Worm (Caenorhabditis elegans): ENCODE data around the gene cdk-11.2.

Gene cdk-11.2

DNA sequence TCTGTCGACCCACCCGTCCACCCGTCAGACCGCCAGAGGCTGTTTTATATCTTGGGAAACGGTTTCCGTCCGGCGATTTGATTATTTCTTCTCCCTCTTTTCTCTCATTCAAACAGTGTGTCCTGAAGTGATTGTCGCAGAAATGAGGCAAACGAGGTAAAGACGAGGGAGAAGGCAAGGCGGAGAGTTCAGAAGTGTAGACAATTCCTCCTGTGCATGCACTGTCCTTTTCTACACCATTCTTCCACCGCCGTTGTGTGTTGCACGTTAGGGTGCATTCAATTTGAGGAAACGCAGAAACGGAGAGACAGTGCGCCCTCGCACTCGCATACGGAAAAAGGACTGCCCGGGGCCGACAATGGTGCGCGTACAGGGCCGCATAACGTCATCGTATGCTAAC lies 23.9 kb downstream of the cdk-11.2 start:
- TF ChIP-seq elt-2 (tag; optimal IDR thresholded peaks at IDR 0.05) (peak; percentile 9), nhr-23 (tag; optimal IDR thresholded peaks at IDR 0.05) (peak; percentile 30), lsy-12 (tag; optimal IDR thresholded peaks at IDR 0.05) (peak; percentile 67), pha-4 (tag; optimal IDR thresholded peaks at IDR 0.05) (peak; percentile 5), mdl-1 (tag; optimal IDR thresholded peaks at IDR 0.05) (no peak), jun-1 (tag; optimal IDR thresholded peaks at IDR 0.05) (peak; percentile 41)

DNA sequence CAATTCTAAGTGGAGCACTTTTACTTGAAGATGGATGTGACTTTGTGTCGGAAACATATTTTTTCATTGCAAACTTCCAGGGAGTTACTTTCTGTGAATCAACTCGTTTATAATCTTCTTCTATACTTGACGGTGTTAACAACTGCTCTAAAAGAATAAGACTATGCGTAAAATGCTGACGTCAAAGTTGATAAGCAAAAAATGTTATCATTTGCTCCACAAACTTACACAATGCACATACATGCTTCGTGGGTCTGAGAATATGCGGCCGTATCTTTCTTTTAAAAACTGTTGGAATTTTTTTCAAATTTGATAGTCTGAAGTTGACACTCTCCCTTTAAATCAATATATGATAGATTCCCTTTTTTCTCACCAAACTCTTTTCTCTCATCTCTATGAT lies 24.4 kb downstream of the cdk-11.2 start:
- TF ChIP-seq pha-4 (tag; optimal IDR thresholded peaks at IDR 0.05) (no peak), elt-2 (tag; optimal IDR thresholded peaks at IDR 0.05) (peak; percentile 70)

DNA sequence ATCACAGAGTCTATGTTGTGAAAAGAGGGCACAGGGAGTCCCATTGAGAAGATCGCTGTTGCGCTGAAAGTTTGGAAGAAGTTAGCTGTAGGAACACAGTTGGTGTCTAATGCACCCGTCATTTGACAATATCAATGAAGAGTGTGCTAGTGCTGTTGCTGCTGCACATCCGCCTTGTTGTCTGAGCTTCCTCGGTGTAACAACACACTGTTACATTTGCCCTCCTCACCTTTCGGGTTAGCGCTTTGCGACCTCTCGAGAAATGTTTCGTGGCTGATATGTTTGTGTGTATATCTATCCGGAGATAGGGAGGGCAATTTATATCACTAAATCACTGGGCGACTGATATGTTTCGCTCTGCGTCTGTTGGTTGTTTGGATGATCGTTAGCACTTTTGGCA lies 25.3 kb downstream of the cdk-11.2 start:
- TF ChIP-seq snpc-4 (tag; optimal IDR thresholded peaks at IDR 0.05) (no peak), daf-12 (tag; optimal IDR thresholded peaks at IDR 0.05) (no peak), elt-2 (tag; optimal IDR thresholded peaks at IDR 0.05) (peak; percentile 34), nfya-1 (tag; optimal IDR thresholded peaks at IDR 0.05; ENCODE audit: insufficient read depth) (peak; percentile 39), nhr-12 (tag; optimal IDR thresholded peaks at IDR 0.05) (no peak), nhr-76 (tag; optimal IDR thresholded peaks at IDR 0.05) (no peak)

DNA sequence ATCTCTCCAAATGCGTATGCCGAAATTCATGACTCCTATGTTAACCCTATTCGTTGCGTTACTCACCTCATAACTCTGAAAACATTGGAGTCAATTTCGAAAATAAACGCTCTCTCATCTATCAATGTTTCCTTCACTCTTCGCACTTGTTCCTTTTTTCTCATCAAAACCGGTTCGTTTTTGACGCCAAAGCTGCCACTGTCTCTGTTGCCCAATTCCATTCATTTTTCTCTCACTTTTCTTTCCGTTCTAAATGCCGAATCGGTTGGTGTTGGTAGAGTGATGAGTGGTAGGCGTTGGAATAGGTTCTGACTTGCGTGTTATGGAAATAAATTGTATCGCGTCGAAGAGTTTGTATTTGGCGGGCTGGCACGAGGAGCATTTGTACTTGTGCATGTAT lies 26.2 kb downstream of the cdk-11.2 start:
- TF ChIP-seq nhr-25 (tag; optimal IDR thresholded peaks at IDR 0.05) (peak; percentile 57), nhr-23 (tag; optimal IDR thresholded peaks at IDR 0.05) (no peak)

DNA sequence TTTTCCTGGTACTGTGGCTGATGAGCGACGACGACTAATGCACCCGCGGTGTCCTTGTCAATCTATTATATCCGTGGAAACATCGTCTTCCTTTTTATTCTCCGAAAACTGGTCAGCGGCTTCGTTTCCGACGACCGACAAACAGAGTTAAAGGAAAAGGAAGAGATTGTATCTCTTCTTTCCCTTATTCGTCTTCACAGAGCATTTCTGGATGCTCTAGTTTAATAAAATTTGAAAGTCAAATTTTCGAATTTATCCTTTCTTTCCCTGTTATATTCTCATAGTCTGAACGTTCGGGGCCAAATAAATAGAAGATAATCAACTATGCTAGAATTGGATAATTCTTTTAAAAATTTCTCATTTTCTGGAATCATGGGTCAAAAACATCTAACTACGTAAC lies 26.8 kb downstream of the cdk-11.2 start:
- TF ChIP-seq fkh-2 (tag; optimal IDR thresholded peaks at IDR 0.05) (no peak), nhr-11 (tag; optimal IDR thresholded peaks at IDR 0.05) (no peak), elt-3 (tag; optimal IDR thresholded peaks at IDR 0.05) (no peak), ama-1 (optimal IDR thresholded peaks at IDR 0.05) (no peak), hmg-11 (tag; optimal IDR thresholded peaks at IDR 0.05) (peak; percentile 2)

DNA sequence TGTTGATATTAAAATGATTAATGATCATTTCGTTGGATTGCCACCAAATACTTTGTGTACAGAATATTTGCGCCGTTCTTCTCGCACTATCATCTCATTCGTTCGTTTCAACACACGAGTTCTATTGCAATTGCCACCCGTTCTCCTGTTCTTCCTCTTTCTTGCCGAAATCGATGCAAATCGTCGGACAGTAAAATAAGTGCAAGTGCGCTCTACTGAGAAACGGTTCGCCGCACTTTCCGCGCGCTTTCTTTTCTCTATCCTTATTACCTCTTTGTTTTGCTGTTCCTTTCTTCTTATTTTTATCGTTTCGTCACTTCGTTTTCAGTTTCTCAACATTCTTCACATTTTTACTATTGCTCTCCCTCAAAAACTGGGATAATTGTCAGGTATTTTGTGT lies 28.4 kb downstream of the cdk-11.2 start:
- TF ChIP-seq nhr-77 (tag; optimal IDR thresholded peaks at IDR 0.05) (no peak), mdl-1 (tag; optimal IDR thresholded peaks at IDR 0.05) (no peak), pha-4 (tag; optimal IDR thresholded peaks at IDR 0.05) (peak; percentile 6), mml-1 (tag; optimal IDR thresholded peaks at IDR 0.05) (no peak), fkh-2 (tag; optimal IDR thresholded peaks at IDR 0.05) (no peak), daf-12 (tag; optimal IDR thresholded peaks at IDR 0.05) (no peak), sea-2 (GFP tag; optimal IDR thresholded peaks at IDR 0.05) (no peak), elt-2 (tag; optimal IDR thresholded peaks at IDR 0.05) (peak; percentile 9), nhr-11 (tag; optimal IDR thresholded peaks at IDR 0.05) (no peak), unc-62 (GFP tag; optimal IDR thresholded peaks at IDR 0.05) (no peak), nhr-28 (tag; optimal IDR thresholded peaks at IDR 0.05) (no peak), lsy-12 (tag; optimal IDR thresholded peaks at IDR 0.05) (no peak), tbx-2 (tag; optimal IDR thresholded peaks at IDR 0.05) (no peak), egl-27 (tag; optimal IDR thresholded peaks at IDR 0.05) (no peak), R02D3.7 (tag; optimal IDR thresholded peaks at IDR 0.05) (no peak), snpc-4 (tag; optimal IDR thresholded peaks at IDR 0.05) (peak; percentile 69), zag-1 (tag; optimal IDR thresholded peaks at IDR 0.05) (no peak), ceh-9 (tag; optimal IDR thresholded peaks at IDR 0.05) (no peak), ztf-11 (tag; optimal IDR thresholded peaks at IDR 0.05) (no peak), nhr-76 (tag; optimal IDR thresholded peaks at IDR 0.05) (no peak), nhr-12 (tag; optimal IDR thresholded peaks at IDR 0.05) (no peak), ceh-82 (tag; optimal IDR thresholded peaks at IDR 0.05) (no peak), aly-2 (tag; optimal IDR thresholded peaks at IDR 0.05) (no peak), nfya-1 (tag; optimal IDR thresholded peaks at IDR 0.05; ENCODE audit: insufficient read depth) (no peak), jun-1 (tag; optimal IDR thresholded peaks at IDR 0.05) (no peak), lin-39 (tag; optimal IDR thresholded peaks at IDR 0.05) (no peak), skn-1 (tag; optimal IDR thresholded peaks at IDR 0.05) (no peak), pqm-1 (tag; optimal IDR thresholded peaks at IDR 0.05) (no peak), elt-1 (tag; optimal IDR thresholded peaks at IDR 0.05) (no peak), fkh-10 (GFP tag; optimal IDR thresholded peaks at IDR 0.05) (no peak), hmg-11 (tag; optimal IDR thresholded peaks at IDR 0.05) (peak; percentile 23), ZK546.5 (tag; optimal IDR thresholded peaks at IDR 0.05) (no peak), unc-39 (tag; optimal IDR thresholded peaks at IDR 0.05) (no peak), ceh-28 (tag; optimal IDR thresholded peaks at IDR 0.05) (no peak), nhr-25 (tag; optimal IDR thresholded peaks at IDR 0.05) (peak; percentile 86), fos-1 (tag; optimal IDR thresholded peaks at IDR 0.05) (no peak), nhr-67 (tag; optimal IDR thresholded peaks at IDR 0.05) (no peak), lin-15B (tag; optimal IDR thresholded peaks at IDR 0.05) (peak; percentile 59), ztf-4 (tag; optimal IDR thresholded peaks at IDR 0.05) (no peak), nhr-43 (tag; optimal IDR thresholded peaks at IDR 0.05; ENCODE audit: poor library complexity, severe bottlenecking) (no peak)

Measured in whole organism, L3 larva.